Worm (Caenorhabditis elegans): ENCODE measurements around the gene F27B3.6.

- TF ChIP-seq ama-1 (optimal IDR thresholded peaks at IDR 0.05) (no peak), B0310.2 (tag; optimal IDR thresholded peaks at IDR 0.05) (no peak), tbx-11 (GFP tag; IDR thresholded peaks at IDR 0.05) (no peak), flt-1 (GFP tag; IDR thresholded peaks at IDR 0.05) (no peak), tra-4 (tag; optimal IDR thresholded peaks at IDR 0.05) (no peak), ceh-13 (GFP tag; optimal IDR thresholded peaks at IDR 0.05) (no peak), hmg-4 (GFP tag; optimal IDR thresholded peaks at IDR 0.05) (no peak), tbx-37 (GFP tag; conservative IDR thresholded peaks at IDR 0.05) (no peak), ceh-36 (tag; optimal IDR thresholded peaks at IDR 0.05) (no peak), pes-1 (GFP tag; IDR thresholded peaks at IDR 0.05) (no peak), F13C5.2 (tag; optimal IDR thresholded peaks at IDR 0.05) (no peak)
These were observed 25.9 kb upstream of the F27B3.6 start for ce11 chrIII:6604317-6604716.

All from whole organism, early embryonic.